Worm (Caenorhabditis elegans): ENCODE measurements around the gene nbet-1.
"Not testable (repeated sequence)": the region's sequence is repeated elsewhere in the genome, so short reads cannot be mapped to it uniquely, and the experiment has no call there.

DNA sequence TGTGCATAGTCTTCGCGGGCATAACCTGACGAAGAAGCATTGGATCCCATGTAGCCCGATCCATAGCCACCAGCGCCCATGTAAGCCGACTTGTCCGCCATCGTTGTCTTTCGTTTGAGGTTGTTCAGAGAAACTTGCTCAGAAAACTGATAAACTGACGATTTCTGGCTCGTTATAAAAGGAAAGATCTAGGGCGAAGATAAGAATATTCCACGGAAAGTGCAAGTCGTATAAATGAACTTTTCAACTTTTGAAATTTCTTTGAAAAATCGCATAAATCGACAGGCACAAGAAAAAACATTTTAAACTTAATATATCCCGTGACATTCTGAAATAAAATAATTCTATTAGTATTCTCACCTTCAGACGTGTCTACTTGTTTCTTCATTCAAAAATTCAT lies 46.4 kb upstream of the nbet-1 start, which contains the start of the genes nspd-3 and C24D10.2:
- TF ChIP-seq ztf-23 (GFP tag; IDR thresholded peaks at IDR 0.05); flt-1 (GFP tag; IDR thresholded peaks at IDR 0.05); ztf-29 (GFP tag; IDR thresholded peaks at IDR 0.05); klf-2 (GFP tag; conservative IDR thresholded peaks at IDR 0.05): not testable (repeated sequence)
